Fruit fly (Drosophila melanogaster) whole organism, wandering third instar larva: Measurements from ENCODE around the gene HisCl1.

Experiments used
- Abd-B ChIP-seq: fragments of >200 bp; optimal IDR thresholded peaks from 2 replicates; lab custom pipeline; 2017; ENCODE audit warnings: missing biosample characterization, missing genetic modification characterization
- brk ChIP-seq: fragments of 200-800 bp; sonication (Bioruptor generic); optimal IDR thresholded peaks from 2 replicates; lab custom pipeline; 2016; ENCODE audit warnings: missing biosample characterization, mild to moderate bottlenecking, missing genetic modification characterization

- TF ChIP-seq brk (GFP tag; lab: Kevin White, UChicago) (no peak), Abd-B (GFP tag; lab: Kevin White, UChicago) (no peak)
Observed at dm6 chr3R:11751756-11752155, 35.2 kb upstream of the HisCl1 start.
